Worm (Caenorhabditis elegans): ENCODE results near the gene Y38C1AA.1.

The Y38C1AA.1 gene

DNA sequence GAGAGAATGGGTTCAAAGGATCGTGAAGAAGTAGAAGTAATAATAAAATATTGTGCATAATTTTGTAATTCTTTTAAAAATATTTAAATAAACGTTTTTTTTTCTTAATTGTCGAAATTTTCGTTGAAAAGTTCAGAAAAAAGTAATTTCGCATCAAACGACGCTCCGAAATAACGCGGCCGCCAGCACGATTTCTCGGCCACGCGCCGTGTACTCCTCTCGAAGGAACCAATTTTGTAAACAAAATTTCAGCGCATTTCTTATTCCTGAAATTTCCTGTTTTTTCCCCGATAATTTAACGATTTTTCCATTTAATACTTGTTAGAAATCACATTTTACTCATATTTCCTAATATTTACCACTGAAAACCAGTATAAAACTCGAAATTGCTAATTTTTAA lies 15.9 kb upstream of the Y38C1AA.1 start, which contains the start of gene Y38C1AA.12:
Gene Y38C1AA.12 (plus strand): TSS at position 211 of the 400 bp plus-strand sequence.
- TF ChIP-seq scrt-1 (GFP tag; IDR thresholded peaks at IDR 0.05) (0 out of 2 replicates have a peak, but pooled peaks have one; percentile 24), hmbx-1 (tag; optimal IDR thresholded peaks at IDR 0.05) (no peak), hmg-4 (GFP tag; optimal IDR thresholded peaks at IDR 0.05) (peak; percentile 32), F13C5.2 (tag; optimal IDR thresholded peaks at IDR 0.05) (peak; percentile 55), tbx-37 (GFP tag; conservative IDR thresholded peaks at IDR 0.05) (peak; percentile 86), tbx-11 (GFP tag; IDR thresholded peaks at IDR 0.05) (no peak), ceh-36 (tag; optimal IDR thresholded peaks at IDR 0.05) (peak; percentile 7), B0310.2 (tag; optimal IDR thresholded peaks at IDR 0.05) (peak; percentile 30), ama-1 (optimal IDR thresholded peaks at IDR 0.05) (no peak), pes-1 (GFP tag; IDR thresholded peaks at IDR 0.05) (peak; percentile 76), flt-1 (GFP tag; IDR thresholded peaks at IDR 0.05) (no peak), ets-7 (tag; optimal IDR thresholded peaks at IDR 0.05) (peak; percentile 9), sea-1 (GFP tag; conservative IDR thresholded peaks at IDR 0.05) (0 out of 2 replicates have a peak, but pooled peaks have one; percentile 14), ceh-13 (GFP tag; optimal IDR thresholded peaks at IDR 0.05) (peak; percentile 26), hnd-1 (tag; optimal IDR thresholded peaks at IDR 0.05) (peak; percentile 43), tra-4 (tag; optimal IDR thresholded peaks at IDR 0.05) (peak; percentile 21), aly-1 (tag; optimal IDR thresholded peaks at IDR 0.05) (no peak)

DNA sequence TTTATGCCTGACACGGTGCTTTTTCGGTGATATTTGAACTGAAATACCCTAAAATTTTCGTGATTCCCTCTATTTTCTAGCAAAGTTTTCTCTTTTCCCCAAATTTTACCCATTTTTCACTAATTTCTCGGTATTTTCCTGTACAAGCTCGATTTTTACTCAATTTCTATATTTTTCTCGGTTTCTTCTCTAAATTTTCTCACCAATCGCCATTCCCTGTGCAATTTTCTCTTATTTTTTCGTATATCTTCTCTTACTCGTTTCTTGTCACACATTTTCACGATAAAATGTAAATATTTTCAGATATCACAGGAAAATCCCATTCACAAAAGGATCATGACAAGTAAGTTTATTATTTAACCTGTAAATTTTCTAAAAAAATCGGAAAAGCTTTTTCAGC lies 13.5 kb upstream of the Y38C1AA.1 start, which contains the start of gene csn-3:
Gene csn-3 (plus strand): TSS at position 301 of the 400 bp plus-strand sequence.
- no peak for TF ChIP-seq F13C5.2 (tag; optimal IDR thresholded peaks at IDR 0.05)
- no peak for TF ChIP-seq aly-1 (tag; optimal IDR thresholded peaks at IDR 0.05)
- no peak for TF ChIP-seq tbx-37 (GFP tag; conservative IDR thresholded peaks at IDR 0.05)
- no peak for TF ChIP-seq scrt-1 (GFP tag; IDR thresholded peaks at IDR 0.05)
- TF ChIP-seq ama-1 (optimal IDR thresholded peaks at IDR 0.05) = no peak
- no peak for TF ChIP-seq tra-4 (tag; optimal IDR thresholded peaks at IDR 0.05)
- TF ChIP-seq pes-1 (GFP tag; IDR thresholded peaks at IDR 0.05) = no peak

ce11 chrIV:202921-203652 lies 4.9 kb upstream of the Y38C1AA.1 start, which contains the start of gene gfrp-1:
TSS of gene gfrp-1 (plus strand) at chrIV:203602.
- TF ChIP-seq ceh-13 (GFP tag; optimal IDR thresholded peaks at IDR 0.05) = no peak
- TF ChIP-seq hmg-4 (GFP tag; optimal IDR thresholded peaks at IDR 0.05) = no peak
- TF ChIP-seq scrt-1 (GFP tag; IDR thresholded peaks at IDR 0.05) = no peak
- no peak for TF ChIP-seq hnd-1 (tag; optimal IDR thresholded peaks at IDR 0.05)
- no peak for TF ChIP-seq flt-1 (GFP tag; IDR thresholded peaks at IDR 0.05)
- no peak for TF ChIP-seq tra-4 (tag; optimal IDR thresholded peaks at IDR 0.05)
- TF ChIP-seq ets-7 (tag; optimal IDR thresholded peaks at IDR 0.05) = no peak
- TF ChIP-seq tbx-37 (GFP tag; conservative IDR thresholded peaks at IDR 0.05) = no peak
- TF ChIP-seq hmbx-1 (tag; optimal IDR thresholded peaks at IDR 0.05) = no peak
- no peak for TF ChIP-seq tbx-11 (GFP tag; IDR thresholded peaks at IDR 0.05)

- TF ChIP-seq tra-4 (tag; optimal IDR thresholded peaks at IDR 0.05) (no peak), ceh-36 (tag; optimal IDR thresholded peaks at IDR 0.05) (no peak), flt-1 (GFP tag; IDR thresholded peaks at IDR 0.05) (no peak), aly-1 (tag; optimal IDR thresholded peaks at IDR 0.05) (no peak), hnd-1 (tag; optimal IDR thresholded peaks at IDR 0.05) (no peak), ceh-13 (GFP tag; optimal IDR thresholded peaks at IDR 0.05) (no peak), sea-1 (GFP tag; conservative IDR thresholded peaks at IDR 0.05) (no peak), B0310.2 (tag; optimal IDR thresholded peaks at IDR 0.05) (no peak), ets-7 (tag; optimal IDR thresholded peaks at IDR 0.05) (no peak), F13C5.2 (tag; optimal IDR thresholded peaks at IDR 0.05) (no peak), tbx-37 (GFP tag; conservative IDR thresholded peaks at IDR 0.05) (no peak), tbx-11 (GFP tag; IDR thresholded peaks at IDR 0.05) (no peak), hmbx-1 (tag; optimal IDR thresholded peaks at IDR 0.05) (no peak), hmg-4 (GFP tag; optimal IDR thresholded peaks at IDR 0.05) (no peak), scrt-1 (GFP tag; IDR thresholded peaks at IDR 0.05) (no peak)
Observed at ce11 chrIV:204998-205397, 3.0 kb upstream of the Y38C1AA.1 start, which contains the start of gene coa-1. TSS of gene coa-1 (plus strand) at chrIV:205298.

DNA sequence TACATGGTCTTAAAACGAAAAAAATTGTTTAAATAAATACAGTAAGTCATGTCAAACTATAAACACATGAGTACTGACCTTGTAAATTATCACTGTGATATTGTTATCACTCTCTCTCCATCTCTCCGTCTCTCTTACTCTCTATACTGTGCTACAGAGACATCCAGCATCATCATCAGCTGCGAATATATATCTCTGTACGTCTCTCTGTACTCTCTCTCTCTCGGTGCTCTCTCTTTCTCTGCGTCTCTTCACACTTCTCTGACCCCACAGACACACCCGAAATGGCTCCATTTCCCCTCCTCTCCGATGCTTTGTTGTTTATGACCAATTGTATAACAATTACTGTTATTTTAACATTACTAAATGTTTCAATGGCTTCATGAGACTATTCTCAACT lies 2.6 kb downstream of the Y38C1AA.1 start:
- TF ChIP-seq flt-1 (GFP tag; IDR thresholded peaks at IDR 0.05) = no peak
- no peak for TF ChIP-seq aly-1 (tag; optimal IDR thresholded peaks at IDR 0.05)
- TF ChIP-seq scrt-1 (GFP tag; IDR thresholded peaks at IDR 0.05) = no peak
- no peak for TF ChIP-seq pes-1 (GFP tag; IDR thresholded peaks at IDR 0.05)
- no peak for TF ChIP-seq ama-1 (optimal IDR thresholded peaks at IDR 0.05)
- no peak for TF ChIP-seq ceh-13 (GFP tag; optimal IDR thresholded peaks at IDR 0.05)
- no peak for TF ChIP-seq sea-1 (GFP tag; conservative IDR thresholded peaks at IDR 0.05)
- TF ChIP-seq B0310.2 (tag; optimal IDR thresholded peaks at IDR 0.05) = no peak
- TF ChIP-seq F13C5.2 (tag; optimal IDR thresholded peaks at IDR 0.05) = no peak
- TF ChIP-seq ets-7 (tag; optimal IDR thresholded peaks at IDR 0.05) = no peak
- TF ChIP-seq tra-4 (tag; optimal IDR thresholded peaks at IDR 0.05) = no peak
- TF ChIP-seq hmbx-1 (tag; optimal IDR thresholded peaks at IDR 0.05) = no peak
- no peak for TF ChIP-seq tbx-37 (GFP tag; conservative IDR thresholded peaks at IDR 0.05)
- no peak for TF ChIP-seq tbx-11 (GFP tag; IDR thresholded peaks at IDR 0.05)
- TF ChIP-seq hnd-1 (tag; optimal IDR thresholded peaks at IDR 0.05) = no peak
- no peak for TF ChIP-seq hmg-4 (GFP tag; optimal IDR thresholded peaks at IDR 0.05)

- TF ChIP-seq hmbx-1 (tag; optimal IDR thresholded peaks at IDR 0.05) (no peak), aly-1 (tag; optimal IDR thresholded peaks at IDR 0.05) (no peak), scrt-1 (GFP tag; IDR thresholded peaks at IDR 0.05) (no peak), tbx-37 (GFP tag; conservative IDR thresholded peaks at IDR 0.05) (no peak), ama-1 (optimal IDR thresholded peaks at IDR 0.05) (no peak), F13C5.2 (tag; optimal IDR thresholded peaks at IDR 0.05) (no peak), hmg-4 (GFP tag; optimal IDR thresholded peaks at IDR 0.05) (no peak), tra-4 (tag; optimal IDR thresholded peaks at IDR 0.05) (no peak), B0310.2 (tag; optimal IDR thresholded peaks at IDR 0.05) (no peak), sea-1 (GFP tag; conservative IDR thresholded peaks at IDR 0.05) (no peak), tbx-11 (GFP tag; IDR thresholded peaks at IDR 0.05) (no peak), ceh-13 (GFP tag; optimal IDR thresholded peaks at IDR 0.05) (no peak), hnd-1 (tag; optimal IDR thresholded peaks at IDR 0.05) (no peak), pes-1 (GFP tag; IDR thresholded peaks at IDR 0.05) (no peak), ets-7 (tag; optimal IDR thresholded peaks at IDR 0.05) (no peak), ceh-36 (tag; optimal IDR thresholded peaks at IDR 0.05) (no peak), flt-1 (GFP tag; IDR thresholded peaks at IDR 0.05) (no peak)
Observed at ce11 chrIV:218252-218651, 10.3 kb downstream of the Y38C1AA.1 start, which contains the start of gene prdx-6. TSS of gene prdx-6 (plus strand) at chrIV:218552.
